Fruit fly (Drosophila melanogaster): Measurements from ENCODE around the gene TfIIFalpha.

Gene TfIIFalpha

dm6 chr3R:6400710-6401521 lies 20.6 kb downstream of the TfIIFalpha start (continued):
- TF ChIP-seq fd64A (GFP tag; optimal IDR thresholded peaks at IDR 0.05) = peak; percentile 39
- TF ChIP-seq eve (GFP tag; optimal IDR thresholded peaks at IDR 0.05) = peak in 1 of 2 experiments; percentile 64
- TF ChIP-seq CG17829 (tag; optimal IDR thresholded peaks at IDR 0.05) = no peak
- peak; percentile 36 for TF ChIP-seq CG18599 (GFP tag; optimal IDR thresholded peaks at IDR 0.05)
- TF ChIP-seq CG15011 (GFP tag; optimal IDR thresholded peaks at IDR 0.05) = peak; percentile 42
- no peak for TF ChIP-seq CG3065 (GFP tag; optimal IDR thresholded peaks at IDR 0.05)
- TF ChIP-seq CG31365 (tag; optimal IDR thresholded peaks at IDR 0.05) = peak; percentile 16
- TF ChIP-seq wdn (GFP tag; IDR thresholded peaks at IDR 0.05) = no peak
- no peak for TF ChIP-seq CG7357 (GFP tag; IDR thresholded peaks at IDR 0.05)
- no peak for TF ChIP-seq Oaz (GFP tag; IDR thresholded peaks at IDR 0.05)
- TF ChIP-seq H15 (GFP tag; IDR thresholded peaks at IDR 0.05) = no peak
- no peak for TF ChIP-seq gfzf (GFP tag; optimal IDR thresholded peaks at IDR 0.05)
- TF ChIP-seq CG18011 (GFP tag; optimal IDR thresholded peaks at IDR 0.05) = no peak
- TF ChIP-seq bsh (GFP tag; optimal IDR thresholded peaks at IDR 0.05) = peak in 1 of 2 experiments; percentile 22
- peak; percentile 12 for TF ChIP-seq Sox102F (GFP tag; optimal IDR thresholded peaks at IDR 0.05)
- TF ChIP-seq Rfx (GFP tag; IDR thresholded peaks at IDR 0.05) = 0 out of 2 replicates have a peak, but pooled peaks have one; percentile 17
- TF ChIP-seq ap (GFP tag; IDR thresholded peaks at IDR 0.05) = no peak
- no peak for TF ChIP-seq bigmax (GFP tag; optimal IDR thresholded peaks at IDR 0.05)
- TF ChIP-seq Eip74EF (GFP tag; optimal IDR thresholded peaks at IDR 0.05) = peak in 1 of 2 experiments; percentile 72
- TF ChIP-seq hkb (optimal IDR thresholded peaks at IDR 0.05) = no peak
- no peak for TF ChIP-seq hkb (GFP tag; IDR thresholded peaks at IDR 0.05)
- no peak for TF ChIP-seq Doc3 (GFP tag; IDR thresholded peaks at IDR 0.05; ENCODE audit: partially characterized antibody)
- peak; percentile 25 for TF ChIP-seq CG15601 (tag; optimal IDR thresholded peaks at IDR 0.05)
- peak; percentile 51 for TF ChIP-seq CG2678 (tag; optimal IDR thresholded peaks at IDR 0.05)
- no peak for TF ChIP-seq CG7839 (tag; optimal IDR thresholded peaks at IDR 0.05)
- TF ChIP-seq dimm (GFP tag; IDR thresholded peaks at IDR 0.05) = no peak
- TF ChIP-seq CG10565 (GFP tag; optimal IDR thresholded peaks at IDR 0.05) = no peak
- no peak for TF ChIP-seq dan (GFP tag; IDR thresholded peaks at IDR 0.05)
- no peak for TF ChIP-seq CG10274 (GFP tag; optimal IDR thresholded peaks at IDR 0.05)
- TF ChIP-seq CG12155 (GFP tag; optimal IDR thresholded peaks at IDR 0.05) = no peak
- TF ChIP-seq Nf-YB (GFP tag; optimal IDR thresholded peaks at IDR 0.05) = no peak
- TF ChIP-seq CG11456 (GFP tag; IDR thresholded peaks at IDR 0.05) = no peak
- no peak for TF ChIP-seq CG32532 (GFP tag; IDR thresholded peaks at IDR 0.05)
- TF ChIP-seq usp (GFP tag; optimal IDR thresholded peaks at IDR 0.05) = no peak
- peak; percentile 10 for TF ChIP-seq oc (tag; optimal IDR thresholded peaks at IDR 0.05)
- TF ChIP-seq Med (GFP tag) = peak; percentile 74
- no peak for TF ChIP-seq Optix (GFP tag; IDR thresholded peaks at IDR 0.05)
- TF ChIP-seq CG31441 (GFP tag; IDR thresholded peaks at IDR 0.05) = no peak
- peak; percentile 26 for TF ChIP-seq Blimp-1 (GFP tag; optimal IDR thresholded peaks at IDR 0.05)
- peak; percentile 10 for TF ChIP-seq grau (tag; optimal IDR thresholded peaks at IDR 0.05)
- TF ChIP-seq CG8388 (GFP tag; optimal IDR thresholded peaks at IDR 0.05) = no peak
- TF ChIP-seq grn (GFP tag; optimal IDR thresholded peaks at IDR 0.05) = no peak
- no peak for TF ChIP-seq CG31224 (GFP tag; IDR thresholded peaks at IDR 0.05)
- no peak for TF ChIP-seq Gsc (GFP tag; IDR thresholded peaks at IDR 0.05)
- TF ChIP-seq pros (GFP tag; optimal IDR thresholded peaks at IDR 0.05) = no peak
- TF ChIP-seq CG18619 (GFP tag; optimal IDR thresholded peaks at IDR 0.05) = peak; percentile 18
- TF ChIP-seq Elba2 (GFP tag; optimal IDR thresholded peaks at IDR 0.05) = no peak
- no peak for TF ChIP-seq Antp (GFP tag; optimal IDR thresholded peaks at IDR 0.05)
- TF ChIP-seq CG42726 (GFP tag; IDR thresholded peaks at IDR 0.05; ENCODE audit: partially characterized antibody) = no peak

All from whole organism, embryonic.